Fruit fly (Drosophila melanogaster) whole organism, prepupa: Measurements from ENCODE around the gene CG3638.
A peak's percentile ranks its signal among the peaks of the same experiment; 100 is the strongest.

Source experiments
- Blimp-1 ChIP-seq: fragments of 200-800 bp; sonication (Bioruptor generic); optimal IDR thresholded peaks from 3 replicates; lab custom pipeline; 2017; ENCODE audit warnings: missing biosample characterization, missing genetic modification characterization, mild to moderate bottlenecking, moderate library complexity, missing genetic modification reagents
- CG10631 ChIP-seq: fragments of 200-800 bp; sonication (Bioruptor generic); optimal IDR thresholded peaks from 2 replicates; lab custom pipeline; 2016; ENCODE audit warnings: missing biosample characterization, missing genetic modification characterization
- CG11294 ChIP-seq: fragments of 200-800 bp; sonication (Bioruptor generic); IDR thresholded peaks from 2 replicates; pipeline ENCODE4 v1.3.6; 2022; ENCODE audit warnings: missing biosample characterization, missing genetic modification characterization
- CG11762 ChIP-seq: fragments of 200-800 bp; sonication (Bioruptor generic); optimal IDR thresholded peaks from 3 replicates; lab custom pipeline; 2016; ENCODE audit warnings: missing biosample characterization, missing genetic modification characterization; ENCODE audit not compliant: insufficient read depth
- CG11902 ChIP-seq: fragments of 200-800 bp; sonication (Bioruptor generic); optimal IDR thresholded peaks from 3 replicates; lab custom pipeline; 2016; ENCODE audit warnings: missing biosample characterization, missing genetic modification characterization
- CG16779 ChIP-seq: fragments of 200-800 bp; sonication (Bioruptor generic); optimal IDR thresholded peaks from 3 replicates; lab custom pipeline; 2017; ENCODE audit warnings: missing biosample characterization, mild to moderate bottlenecking, missing genetic modification characterization
- CG3032 ChIP-seq: fragments of 200-800 bp; optimal IDR thresholded peaks from 2 replicates; lab custom pipeline; 2019; ENCODE audit warnings: missing biosample characterization, mild to moderate bottlenecking, missing genetic modification characterization, moderate library complexity
- CG31627 ChIP-seq: fragments of 200-800 bp; sonication (Bioruptor generic); optimal IDR thresholded peaks from 3 replicates; lab custom pipeline; 2016; ENCODE audit warnings: missing biosample characterization, missing genetic modification characterization
- CG32006 ChIP-seq: fragments of 200-800 bp; sonication (Bioruptor generic); optimal IDR thresholded peaks from 3 replicates; lab custom pipeline; 2017; ENCODE audit warnings: missing biosample characterization, mild to moderate bottlenecking, missing genetic modification characterization
- CG34406 ChIP-seq: fragments of 200-800 bp; sonication (Bioruptor generic); optimal IDR thresholded peaks from 3 replicates; lab custom pipeline; 2016; ENCODE audit warnings: missing biosample characterization, missing genetic modification characterization
- CG3919 ChIP-seq: fragments of 200-800 bp; sonication (Bioruptor generic); optimal IDR thresholded peaks from 3 replicates; lab custom pipeline; 2016; ENCODE audit warnings: missing biosample characterization, missing genetic modification characterization
- CG4318 ChIP-seq: fragments of 200-800 bp; sonication (Bioruptor generic); optimal IDR thresholded peaks from 3 replicates; lab custom pipeline; 2017; ENCODE audit warnings: missing biosample characterization, mild to moderate bottlenecking, missing genetic modification characterization
- CG6163 ChIP-seq: fragments of 200-800 bp; sonication (Bioruptor generic); IDR thresholded peaks from 3 replicates; pipeline ENCODE4 v1.3.6; 2022; ENCODE audit warnings: missing biosample characterization, missing genetic modification characterization
- CG6276 ChIP-seq: fragments of 200-800 bp; sonication (Bioruptor generic); optimal IDR thresholded peaks from 2 replicates; lab custom pipeline; 2017; ENCODE audit warnings: missing biosample characterization, mild to moderate bottlenecking, missing genetic modification characterization
- CG6792 ChIP-seq: fragments of 200-800 bp; sonication (Bioruptor generic); optimal IDR thresholded peaks from 3 replicates; lab custom pipeline; 2016; ENCODE audit warnings: missing biosample characterization, missing genetic modification characterization
- CG6808 ChIP-seq: fragments of 200-800 bp; sonication (Bioruptor generic); optimal IDR thresholded peaks from 3 replicates; lab custom pipeline; 2017; ENCODE audit warnings: missing biosample characterization, missing genetic modification characterization, mild to moderate bottlenecking, moderate library complexity, missing genetic modification reagents
- CG7368 ChIP-seq: fragments of 200-800 bp; sonication (Bioruptor generic); optimal IDR thresholded peaks from 3 replicates; lab custom pipeline; 2016; ENCODE audit warnings: missing biosample characterization, missing genetic modification characterization
- CG8119 ChIP-seq: fragments of 200-800 bp; sonication (Bioruptor generic); IDR thresholded peaks from 3 replicates; pipeline ENCODE4 v1.3.6; 2022; ENCODE audit warnings: missing biosample characterization, missing genetic modification characterization
- CG8632 ChIP-seq: fragments of 200-800 bp; sonication (Bioruptor generic); optimal IDR thresholded peaks from 3 replicates; lab custom pipeline; 2016; ENCODE audit warnings: missing biosample characterization, missing genetic modification characterization
- CG9139 ChIP-seq: fragments of 200-800 bp; sonication (Bioruptor generic); optimal IDR thresholded peaks from 3 replicates; lab custom pipeline; 2017; ENCODE audit warnings: missing biosample characterization, mild to moderate bottlenecking, missing genetic modification characterization
- Eip75B ChIP-seq: fragments of 200-800 bp; sonication (Bioruptor generic); optimal IDR thresholded peaks from 3 replicates; lab custom pipeline; 2016; ENCODE audit warnings: missing biosample characterization, missing genetic modification characterization
- Eip78C ChIP-seq: fragments of 200-800 bp; sonication (Bioruptor generic); peaks from one replicate; lab custom pipeline; 2016; ENCODE audit warnings: missing biosample characterization, missing genetic modification characterization
- Eip93F ChIP-seq: fragments of 200-800 bp; sonication (Bioruptor generic); optimal IDR thresholded peaks from 2 replicates; lab custom pipeline; 2016; ENCODE audit warnings: missing biosample characterization, mild to moderate bottlenecking, missing genetic modification characterization
- Ets21C ChIP-seq: fragments of 200-800 bp; sonication (Bioruptor generic); optimal IDR thresholded peaks from 3 replicates; lab custom pipeline; 2016; ENCODE audit warnings: missing biosample characterization, missing genetic modification characterization
- Gug ChIP-seq: fragments of 200-800 bp; sonication (Bioruptor generic); IDR thresholded peaks from 2 replicates; pipeline ENCODE4 v1.3.6; 2022; ENCODE audit warnings: missing biosample characterization, missing genetic modification characterization
- Hr38 ChIP-seq: sonication (Bioruptor generic); optimal IDR thresholded peaks from 2 replicates; lab custom pipeline; 2016; ENCODE audit warnings: missing biosample characterization, missing genetic modification characterization
- Hr39 ChIP-seq: fragments of 200-800 bp; sonication (Bioruptor generic); optimal IDR thresholded peaks from 2 replicates; lab custom pipeline; 2016; ENCODE audit warnings: missing biosample characterization, missing genetic modification characterization
- Hr4 ChIP-seq: fragments of 200-800 bp; sonication (Bioruptor generic); optimal IDR thresholded peaks from 3 replicates; lab custom pipeline; 2016; ENCODE audit warnings: missing biosample characterization, missing genetic modification characterization
- Lpt ChIP-seq: fragments of 200-800 bp; sonication (Bioruptor generic); optimal IDR thresholded peaks from 3 replicates; lab custom pipeline; 2016; ENCODE audit warnings: missing biosample characterization, missing genetic modification characterization
- Met ChIP-seq: fragments of 200-800 bp; sonication (Bioruptor generic); optimal IDR thresholded peaks from 3 replicates; lab custom pipeline; 2016; ENCODE audit warnings: missing biosample characterization, missing genetic modification characterization
- OdsH ChIP-seq: fragments of 200-800 bp; sonication (Bioruptor generic); optimal IDR thresholded peaks from 3 replicates; lab custom pipeline; 2016; ENCODE audit warnings: missing biosample characterization, missing genetic modification characterization
- Sox102F ChIP-seq: fragments of 200-800 bp; sonication (Bioruptor generic); optimal IDR thresholded peaks from 2 replicates; lab custom pipeline; 2016; ENCODE audit warnings: missing biosample characterization, mild to moderate bottlenecking, missing genetic modification characterization
- Sox14 ChIP-seq: fragments of 200-800 bp; sonication (Bioruptor generic); optimal IDR thresholded peaks from 3 replicates; lab custom pipeline; 2016; ENCODE audit warnings: missing biosample characterization, missing genetic modification characterization
- achi ChIP-seq: fragments of 200-800 bp; sonication (Bioruptor generic); optimal IDR thresholded peaks from 3 replicates; lab custom pipeline; 2016; ENCODE audit warnings: missing biosample characterization, missing genetic modification characterization
- cyc ChIP-seq: fragments of 200-800 bp; sonication (Bioruptor generic); optimal IDR thresholded peaks from 3 replicates; lab custom pipeline; 2016; ENCODE audit warnings: missing biosample characterization, missing genetic modification characterization
- dac ChIP-seq: fragments of 200-800 bp; sonication (Bioruptor generic); optimal IDR thresholded peaks from 2 replicates; lab custom pipeline; 2017; ENCODE audit warnings: missing biosample characterization, mild to moderate bottlenecking, missing genetic modification characterization
- dsx ChIP-seq: fragments of 200-800 bp; optimal IDR thresholded peaks from 3 replicates; lab custom pipeline; 2019; ENCODE audit warnings: missing biosample characterization, mild to moderate bottlenecking, missing genetic modification characterization, moderate library complexity; ENCODE audit not compliant: poor library complexity, severe bottlenecking
- esn ChIP-seq: fragments of 200-800 bp; sonication (Bioruptor generic); optimal IDR thresholded peaks from 2 replicates; lab custom pipeline; 2016; ENCODE audit warnings: missing biosample characterization, mild to moderate bottlenecking, missing genetic modification characterization, moderate library complexity
- lz ChIP-seq: fragments of 200-800 bp; sonication (Bioruptor generic); optimal IDR thresholded peaks from 3 replicates; lab custom pipeline; 2016; ENCODE audit warnings: missing biosample characterization, missing genetic modification characterization
- net ChIP-seq: fragments of 200-800 bp; sonication (Bioruptor generic); optimal IDR thresholded peaks from 3 replicates; lab custom pipeline; 2016; ENCODE audit warnings: missing biosample characterization, missing genetic modification characterization
- pdm3 ChIP-seq: fragments of 200-800 bp; sonication (Bioruptor generic); optimal IDR thresholded peaks from 3 replicates; lab custom pipeline; 2016; ENCODE audit warnings: missing biosample characterization, missing genetic modification characterization
- salr ChIP-seq, 2 experiments: fragments of 200-800 bp; sonication (Bioruptor generic); optimal IDR thresholded peaks; 3 replicates each; lab custom pipeline; 2016 to 2018; ENCODE audit warnings: missing biosample characterization in 2 of 2, missing genetic modification characterization in 2 of 2, mild to moderate bottlenecking in 1 of 2
- spab ChIP-seq: fragments of 200-800 bp; sonication (Bioruptor generic); optimal IDR thresholded peaks from 2 replicates; lab custom pipeline; 2017; ENCODE audit warnings: missing biosample characterization, mild to moderate bottlenecking, missing genetic modification characterization, missing genetic modification reagents
- svp ChIP-seq: fragments of 200-800 bp; sonication (Bioruptor generic); peaks from one replicate; lab custom pipeline; 2016; ENCODE audit warnings: missing biosample characterization, missing genetic modification characterization
- topi ChIP-seq: fragments of 200-800 bp; sonication (Bioruptor generic); optimal IDR thresholded peaks from 3 replicates; lab custom pipeline; 2016; ENCODE audit warnings: missing biosample characterization, missing genetic modification characterization

CG3638 gene

dm6 chrX:1239832-1240231, 3.3 kb upstream of the CG3638 start, which contains the start of gene CG11403:
CG11403 (minus strand) TSS chrX:1239884.
- TF ChIP-seq Ets21C (peak; percentile 23), lz (peak; percentile 1), svp (GFP tag; lab: Kevin White, UChicago) (peak; percentile 46), CG3032 (peak; percentile 13), Eip78C (GFP tag; lab: Kevin White, UChicago) (peak; percentile 41), Hr39 (GFP tag; lab: Kevin White, UChicago) (peak; percentile 19), salr (GFP tag; optimal IDR thresholded peaks at IDR 0.05; lab: Kevin White, UChicago) (no peak), CG11294 (GFP tag; lab: Robert Waterston, UW) (no peak), Gug (no peak), pdm3 (no peak), Sox14 (GFP tag; lab: Kevin White, UChicago) (peak; percentile 56), CG31627 (GFP tag; lab: Kevin White, UChicago) (peak; percentile 28), CG6276 (GFP tag; lab: Kevin White, UChicago) (no peak), esn (GFP tag; lab: Kevin White, UChicago) (peak; percentile 31), achi (GFP tag; lab: Kevin White, UChicago) (no peak), cyc (no peak), Lpt (GFP tag; lab: Kevin White, UChicago) (no peak), CG6163 (GFP tag; lab: Robert Waterston, UW) (no peak), spab (GFP tag; lab: Kevin White, UChicago) (no peak), CG8632 (GFP tag; lab: Kevin White, UChicago) (no peak)

dm6 chrX:1235618-1236006, 872 bp downstream of the CG3638 start:
- TF ChIP-seq CG32006 (no peak), CG31627 (GFP tag; lab: Kevin White, UChicago) (no peak), Met (no peak), Hr4 (no peak), CG6276 (GFP tag; lab: Kevin White, UChicago) (no peak), CG10631 (GFP tag; lab: Kevin White, UChicago) (no peak), Eip78C (GFP tag; lab: Kevin White, UChicago) (no peak), CG3919 (GFP tag; lab: Kevin White, UChicago) (no peak), CG8119 (GFP tag; lab: Robert Waterston, UW) (no peak), salr (GFP tag; optimal IDR thresholded peaks at IDR 0.05; lab: Kevin White, UChicago) (no peak), Blimp-1 (no peak), CG11902 (no peak), Lpt (GFP tag; lab: Kevin White, UChicago) (no peak), Hr38 (GFP tag; lab: Kevin White, UChicago) (no peak), topi (GFP tag; lab: Kevin White, UChicago) (no peak), Ets21C (no peak), CG6792 (GFP tag; lab: Kevin White, UChicago) (no peak), pdm3 (no peak)

- TF ChIP-seq Eip75B (GFP tag; lab: Kevin White, UChicago) (peak; percentile 86), dac (peak; percentile 77), CG6276 (GFP tag; lab: Kevin White, UChicago) (peak; percentile 80), CG31627 (GFP tag; lab: Kevin White, UChicago) (peak; percentile 84), net (GFP tag; lab: Kevin White, UChicago) (peak; percentile 63), CG8632 (GFP tag; lab: Kevin White, UChicago) (peak; percentile 86), CG11762 (GFP tag; lab: Kevin White, UChicago) (peak; percentile 49), svp (GFP tag; lab: Kevin White, UChicago) (peak; percentile 94), CG6808 (peak; percentile 78), CG7368 (GFP tag; lab: Kevin White, UChicago) (peak; percentile 66), CG4318 (GFP tag; lab: Kevin White, UChicago) (peak; percentile 75), OdsH (GFP tag; lab: Kevin White, UChicago) (peak; percentile 79), Hr38 (GFP tag; lab: Kevin White, UChicago) (no peak), CG9139 (GFP tag; lab: Kevin White, UChicago) (peak; percentile 72), Sox102F (GFP tag; lab: Kevin White, UChicago) (peak; percentile 90), Eip78C (GFP tag; lab: Kevin White, UChicago) (peak; percentile 93), Eip93F (GFP tag; lab: Kevin White, UChicago) (no peak), CG11902 (peak; percentile 59), CG34406 (peak; percentile 81), CG32006 (peak; percentile 87), CG16779 (tag; lab: Kevin White, UChicago) (peak; percentile 67), Gug (peak; percentile 74), dsx (peak; percentile 87), salr (GFP tag; optimal IDR thresholded peaks at IDR 0.05; lab: Kevin White, UChicago) (peak; percentile 60 to 84), esn (GFP tag; lab: Kevin White, UChicago) (peak; percentile 90), Hr39 (GFP tag; lab: Kevin White, UChicago) (peak; percentile 86)
These were observed 1.5 kb downstream of the CG3638 start for dm6 chrX:1234817-1235617.
